Fruit fly (Drosophila melanogaster) Kc167 (cell line): ENCODE results near the gene Obp99c.

ENCODE experiments used
- insv ChIP-seq: fragments of >200 bp; optimal IDR thresholded peaks from 3 replicates; lab custom pipeline; 2018; ENCODE audit warnings: missing external identifiers
- psq ChIP-seq: fragments of >200 bp; optimal IDR thresholded peaks from 2 replicates; lab custom pipeline; 2017; ENCODE audit warnings: missing external identifiers
- ttk ChIP-seq: sonication (Bioruptor generic); optimal IDR thresholded peaks from 2 replicates; lab custom pipeline; 2017; ENCODE audit warnings: missing external identifiers

DNA sequence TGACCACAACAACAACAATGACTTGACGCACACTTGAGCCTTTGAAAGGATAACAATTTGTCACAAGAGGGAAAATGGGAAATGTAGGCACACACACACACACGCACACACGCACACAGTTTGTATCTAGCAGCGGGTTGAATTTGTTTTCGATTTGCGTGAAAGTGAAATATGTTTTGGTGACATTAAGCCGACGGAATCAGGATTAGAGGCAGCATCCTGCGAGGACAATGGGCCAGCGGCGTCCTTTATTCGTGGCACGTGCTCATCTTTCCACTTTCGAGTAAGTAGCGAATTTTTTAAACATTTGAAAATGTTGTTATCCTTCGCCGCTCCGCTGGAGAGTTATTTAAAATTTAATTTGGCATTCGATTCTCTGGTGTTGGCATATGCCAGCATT is 18.1 kb upstream of the Obp99c start:
- TF ChIP-seq insv (lab: Kevin White, UChicago) (no peak), psq (lab: Kevin White, UChicago) (no peak), ttk (lab: Kevin White, UChicago) (no peak)
